Fruit fly (Drosophila melanogaster) whole organism, embryonic: ENCODE measurements around the gene CG10031.

Experiments
- Asciz ChIP-seq: fragments of 200-800 bp; sonication (Bioruptor generic); optimal IDR thresholded peaks from 2 replicates; lab custom pipeline; 2017; ENCODE audit warnings: missing biosample characterization, mild to moderate bottlenecking, missing genetic modification characterization, missing genetic modification reagents
- Atf6 ChIP-seq: fragments of 200-800 bp; sonication (Bioruptor generic); IDR thresholded peaks from 2 replicates; pipeline ENCODE4 v1.3.6; 2022; ENCODE audit warnings: missing biosample characterization, missing genetic modification characterization
- CG10209 ChIP-seq: fragments of 200-800 bp; sonication (Bioruptor generic); optimal IDR thresholded peaks from 3 replicates; lab custom pipeline; 2017; ENCODE audit warnings: missing biosample characterization, mild to moderate bottlenecking, missing genetic modification characterization, missing genetic modification reagents
- CG10366 ChIP-seq: fragments of 200-800 bp; sonication (Bioruptor generic); IDR thresholded peaks from 2 replicates; pipeline ENCODE4 v1.3.6; 2022; ENCODE audit warnings: missing biosample characterization, missing genetic modification characterization
- CG11504 ChIP-seq: fragments of 200-800 bp; sonication (Bioruptor generic); optimal IDR thresholded peaks from 3 replicates; lab custom pipeline; 2019; ENCODE audit warnings: missing biosample characterization, mild to moderate bottlenecking, missing genetic modification characterization, moderate library complexity
- CG11560 ChIP-seq: fragments of 200-800 bp; sonication (Bioruptor generic); IDR thresholded peaks from 3 replicates; pipeline ENCODE4 v1.3.6; 2022; ENCODE audit warnings: missing biosample characterization, missing genetic modification characterization
- CG12236 ChIP-seq: fragments of 200-800 bp; sonication (Bioruptor generic); optimal IDR thresholded peaks from 2 replicates; lab custom pipeline; 2016; ENCODE audit warnings: missing biosample characterization, missing genetic modification characterization
- CG15269 ChIP-seq: fragments of 200-800 bp; sonication (Bioruptor generic); optimal IDR thresholded peaks from 2 replicates; lab custom pipeline; 2018; ENCODE audit warnings: missing biosample characterization, mild to moderate bottlenecking, missing genetic modification characterization, moderate library complexity
- CG16813 ChIP-seq: fragments of 200-800 bp; sonication (Bioruptor generic); IDR thresholded peaks from 3 replicates; pipeline ENCODE4 v1.3.6; 2022; ENCODE audit warnings: missing biosample characterization, missing genetic modification characterization; ENCODE audit not compliant: partially characterized antibody
- CG17186 ChIP-seq: fragments of 200-800 bp; sonication (Bioruptor generic); optimal IDR thresholded peaks from 3 replicates; lab custom pipeline; 2017; ENCODE audit warnings: missing biosample characterization, missing genetic modification reagents, missing genetic modification characterization
- CG17385 ChIP-seq: fragments of 200-800 bp; sonication (Bioruptor generic); optimal IDR thresholded peaks from 3 replicates; lab custom pipeline; 2018; ENCODE audit warnings: missing biosample characterization, mild to moderate bottlenecking, missing genetic modification characterization
- CG18764 ChIP-seq: fragments of 200-800 bp; sonication (Bioruptor generic); optimal IDR thresholded peaks from 3 replicates; lab custom pipeline; 2016; ENCODE audit warnings: missing biosample characterization, missing genetic modification characterization
- CG2120 ChIP-seq: fragments of 200-800 bp; sonication (Bioruptor generic); optimal IDR thresholded peaks from 3 replicates; lab custom pipeline; 2016; ENCODE audit warnings: missing biosample characterization, missing genetic modification characterization
- CG2678 ChIP-seq: fragments of 200-800 bp; sonication (Bioruptor generic); optimal IDR thresholded peaks from 3 replicates; lab custom pipeline; 2019; ENCODE audit warnings: missing biosample characterization, mild to moderate bottlenecking, missing genetic modification characterization, moderate library complexity
- CG30403 ChIP-seq: fragments of 200-800 bp; sonication (Bioruptor generic); optimal IDR thresholded peaks from 3 replicates; lab custom pipeline; 2016; ENCODE audit warnings: missing biosample characterization, missing genetic modification characterization
- CG4282 ChIP-seq: fragments of 200-800 bp; sonication (Bioruptor generic); optimal IDR thresholded peaks from 2 replicates; lab custom pipeline; 2016; ENCODE audit warnings: missing biosample characterization, missing genetic modification characterization
- CG4820 ChIP-seq: fragments of 200-800 bp; sonication (Bioruptor generic); optimal IDR thresholded peaks from 3 replicates; lab custom pipeline; 2016; ENCODE audit warnings: missing biosample characterization, missing genetic modification characterization
- CG6683 ChIP-seq: fragments of 200-800 bp; sonication (Bioruptor generic); optimal IDR thresholded peaks from 2 replicates; lab custom pipeline; 2017; ENCODE audit warnings: missing biosample characterization, mild to moderate bottlenecking, missing genetic modification characterization, missing genetic modification reagents
- CG9797 ChIP-seq: fragments of 200-800 bp; sonication (Bioruptor generic); optimal IDR thresholded peaks from 3 replicates; lab custom pipeline; 2018; ENCODE audit warnings: missing biosample characterization, mild to moderate bottlenecking, missing genetic modification characterization
- CkIIα-i1 ChIP-seq: fragments of 200-800 bp; sonication (Bioruptor generic); IDR thresholded peaks from 2 replicates; pipeline ENCODE4 v1.3.6; 2022; ENCODE audit warnings: missing biosample characterization, missing genetic modification characterization
- CoRest ChIP-seq: fragments of 200-800 bp; sonication (Bioruptor generic); optimal IDR thresholded peaks from 3 replicates; lab custom pipeline; 2018; ENCODE audit warnings: missing biosample characterization, mild to moderate bottlenecking, missing genetic modification characterization, moderate library complexity
- Dip3 ChIP-seq: fragments of 200-800 bp; sonication (Bioruptor generic); optimal IDR thresholded peaks from 3 replicates; lab custom pipeline; 2016; ENCODE audit warnings: missing biosample characterization, missing genetic modification characterization
- HmgD ChIP-seq: fragments of 200-800 bp; sonication (Bioruptor generic); optimal IDR thresholded peaks from 3 replicates; lab custom pipeline; 2016; ENCODE audit warnings: missing biosample characterization, missing genetic modification characterization
- MBD-R2 ChIP-seq: fragments of 200-800 bp; sonication (Bioruptor generic); IDR thresholded peaks from 2 replicates; pipeline ENCODE4 v1.3.6; 2022; ENCODE audit warnings: missing biosample characterization, missing genetic modification characterization
- MTF-1 ChIP-seq: fragments of 200-800 bp; sonication (Bioruptor generic); optimal IDR thresholded peaks from 2 replicates; lab custom pipeline; 2018; ENCODE audit warnings: missing biosample characterization, mild to moderate bottlenecking, missing genetic modification characterization, borderline replicate concordance
- Meics ChIP-seq: fragments of 200-800 bp; sonication (Bioruptor generic); optimal IDR thresholded peaks from 2 replicates; lab custom pipeline; 2017; ENCODE audit warnings: missing biosample characterization, mild to moderate bottlenecking, missing genetic modification characterization
- Ptx1 ChIP-seq: fragments of 200-800 bp; sonication (Bioruptor generic); IDR thresholded peaks from 2 replicates; pipeline ENCODE4 v1.3.6; 2022; ENCODE audit warnings: missing biosample characterization, missing genetic modification characterization
- Rfx ChIP-seq: fragments of 200-800 bp; sonication (Bioruptor generic); IDR thresholded peaks from 2 replicates; pipeline ENCODE4 v1.3.6; 2022; ENCODE audit warnings: missing biosample characterization, missing genetic modification characterization
- Sin3A ChIP-seq: fragments of >200 bp; optimal IDR thresholded peaks from 2 replicates; lab custom pipeline; 2018
- Usf ChIP-seq: fragments of 200-800 bp; sonication (Bioruptor generic); optimal IDR thresholded peaks from 2 replicates; lab custom pipeline; 2017; ENCODE audit warnings: missing genotype, missing biosample characterization, missing genetic modification characterization
- Xbp1 ChIP-seq: fragments of 200-800 bp; sonication (Bioruptor generic); optimal IDR thresholded peaks from 3 replicates; lab custom pipeline; 2016; ENCODE audit warnings: missing biosample characterization, mild to moderate bottlenecking, missing genetic modification characterization
- abd-A ChIP-seq: fragments of 200-800 bp; sonication (Bioruptor generic); optimal IDR thresholded peaks from 3 replicates; lab custom pipeline; 2019; ENCODE audit warnings: missing biosample characterization, mild to moderate bottlenecking, missing genetic modification characterization, moderate library complexity
- bcd ChIP-seq: fragments of 200-800 bp; sonication (Bioruptor generic); optimal IDR thresholded peaks from 2 replicates; lab custom pipeline; 2017; ENCODE audit warnings: missing biosample characterization, mild to moderate bottlenecking, missing genetic modification characterization
- esg ChIP-seq: fragments of 200-800 bp; sonication (Bioruptor generic); conservative IDR thresholded peaks from 2 replicates; pipeline ENCODE4 v1.3.6; 2022; ENCODE audit warnings: missing biosample characterization, missing genetic modification characterization
- h ChIP-seq: fragments of >200 bp; optimal IDR thresholded peaks from 2 replicates; lab custom pipeline; 2017
- hbn ChIP-seq: fragments of 200-800 bp; sonication (Bioruptor generic); IDR thresholded peaks from 2 replicates; pipeline ENCODE4 v1.3.6; 2022; ENCODE audit warnings: missing biosample characterization, missing genetic modification characterization; ENCODE audit not compliant: partially characterized antibody
- jing ChIP-seq: fragments of 200-800 bp; sonication (Bioruptor generic); optimal IDR thresholded peaks from 2 replicates; lab custom pipeline; 2018; ENCODE audit warnings: missing biosample characterization, mild to moderate bottlenecking, missing genetic modification characterization
- kah ChIP-seq: fragments of 200-800 bp; sonication (Bioruptor generic); optimal IDR thresholded peaks from 2 replicates; lab custom pipeline; 2018; ENCODE audit warnings: missing biosample characterization, mild to moderate bottlenecking, missing genetic modification characterization
- klu ChIP-seq: fragments of 200-800 bp; sonication (Bioruptor generic); IDR thresholded peaks from 2 replicates; pipeline ENCODE4 v1.3.6; 2022; ENCODE audit warnings: missing biosample characterization, missing genetic modification characterization
- lab ChIP-seq: fragments of 200-800 bp; sonication (Bioruptor generic); optimal IDR thresholded peaks from 3 replicates; lab custom pipeline; 2017; ENCODE audit warnings: missing biosample characterization, missing genetic modification characterization, mild to moderate bottlenecking, moderate library complexity, missing genetic modification reagents
- lmd ChIP-seq: fragments of 200-800 bp; sonication (Bioruptor generic); IDR thresholded peaks from 2 replicates; pipeline ENCODE4 v1.3.6; 2022; ENCODE audit warnings: missing biosample characterization, missing genetic modification characterization
- nom ChIP-seq: fragments of 200-800 bp; sonication (Bioruptor generic); optimal IDR thresholded peaks from 2 replicates; lab custom pipeline; 2017; ENCODE audit warnings: missing biosample characterization, missing genetic modification characterization, mild to moderate bottlenecking, moderate library complexity, missing genetic modification reagents
- pan ChIP-seq, 4 experiments: fragments of >200 bp in 3 of 4; fragments of 200-800 bp in 1 of 4; sonication (Bioruptor generic) in 1 of 4; optimal IDR thresholded peaks in 3 of 4; IDR thresholded peaks in 1 of 4; 2 replicates each; pipeline versions ENCODE4 v1.3.6 to Lab custom; 2017 to 2022; ENCODE audit warnings: missing biosample characterization in 2 of 4, missing genetic modification characterization in 2 of 4, mixed read lengths in 1 of 4
- phol ChIP-seq: fragments of 200-800 bp; sonication (Bioruptor generic); optimal IDR thresholded peaks from 3 replicates; lab custom pipeline; 2018; ENCODE audit warnings: missing biosample characterization, mild to moderate bottlenecking, missing genetic modification characterization, moderate library complexity
- pita ChIP-seq: fragments of 200-800 bp; sonication (Bioruptor generic); optimal IDR thresholded peaks from 2 replicates; lab custom pipeline; 2017; ENCODE audit warnings: missing biosample characterization, mild to moderate bottlenecking, missing genetic modification characterization
- sc ChIP-seq, 3 experiments: fragments of >200 bp in 2 of 3; fragments of 200-800 bp in 1 of 3; sonication (Bioruptor generic) in 1 of 3; optimal IDR thresholded peaks; 2 replicates in 2 of 3; 3 replicates in 1 of 3; lab custom pipeline; 2017; ENCODE audit warnings: mild to moderate bottlenecking in 1 of 3, missing biosample characterization in 1 of 3, missing genetic modification characterization in 1 of 3, missing genetic modification reagents in 1 of 3
- schlank ChIP-seq: fragments of 200-800 bp; sonication (Bioruptor generic); optimal IDR thresholded peaks from 2 replicates; lab custom pipeline; 2018; ENCODE audit warnings: missing biosample characterization, mild to moderate bottlenecking, missing genetic modification characterization
- sens ChIP-seq: fragments of 200-800 bp; sonication (Bioruptor generic); peaks from one replicate; lab custom pipeline; 2016; ENCODE audit warnings: missing biosample characterization, missing genetic modification characterization
- sna ChIP-seq: fragments of 200-800 bp; sonication (Bioruptor generic); IDR thresholded peaks from 2 replicates; pipeline ENCODE4 v1.3.6; 2022; ENCODE audit warnings: missing biosample characterization, missing genetic modification characterization; ENCODE audit not compliant: partially characterized antibody
- sr ChIP-seq: fragments of 200-800 bp; sonication (Bioruptor generic); IDR thresholded peaks from 3 replicates; pipeline ENCODE4 v1.3.6; 2022; ENCODE audit warnings: missing biosample characterization, missing genetic modification characterization
- wor ChIP-seq: fragments of 200-800 bp; sonication (Bioruptor generic); IDR thresholded peaks from 2 replicates; pipeline ENCODE4 v1.3.6; 2022; ENCODE audit warnings: missing biosample characterization, missing genetic modification characterization

Gene CG10031

DNA sequence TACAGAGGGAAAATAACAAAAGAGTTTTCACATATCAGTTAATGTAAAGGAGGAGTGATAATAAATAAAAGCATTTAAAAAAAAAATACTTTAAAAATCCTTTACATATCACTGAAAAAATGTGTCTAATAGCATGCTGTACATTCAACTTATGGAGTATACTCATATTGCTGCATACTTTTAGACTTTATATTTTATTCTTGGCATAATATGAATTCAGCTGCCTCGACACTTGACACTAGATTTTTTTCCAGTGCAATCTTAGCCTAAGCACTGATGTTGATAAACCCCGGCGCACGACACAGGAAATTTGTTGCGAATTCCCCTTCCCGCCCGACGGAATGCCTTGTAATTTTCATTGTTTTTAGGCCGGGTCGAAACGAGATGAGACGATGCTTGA, 41.6 kb upstream of the CG10031 start (continued):
- TF ChIP-seq CG17385 (GFP tag; lab: Kevin White, UChicago) = peak; percentile 20
- TF ChIP-seq h = no peak
- no peak for TF ChIP-seq sr (GFP tag; lab: Robert Waterston, UW)
- TF ChIP-seq CG15269 (tag; lab: Kevin White, UChicago) = peak; percentile 29
- peak; percentile 7 for TF ChIP-seq CG30403
- TF ChIP-seq CG4282 = no peak
- no peak for TF ChIP-seq CG9797 (GFP tag; lab: Kevin White, UChicago)
- no peak for TF ChIP-seq CG12236 (GFP tag; lab: Kevin White, UChicago)
- no peak for TF ChIP-seq CG17186 (GFP tag; lab: Kevin White, UChicago)
- TF ChIP-seq lab = peak; percentile 62
- TF ChIP-seq CG6683 (GFP tag; lab: Kevin White, UChicago) = no peak
- TF ChIP-seq CG11504 (tag; lab: Kevin White, UChicago) = peak; percentile 51
- no peak for TF ChIP-seq CG10366 (GFP tag; lab: Robert Waterston, UW)
- no peak for TF ChIP-seq nom (GFP tag; lab: Kevin White, UChicago)
- no peak for TF ChIP-seq sc (optimal IDR thresholded peaks at IDR 0.05; lab: Kevin White, UChicago)
- no peak for TF ChIP-seq sc (GFP tag; optimal IDR thresholded peaks at IDR 0.05; lab: Kevin White, UChicago)
- no peak for TF ChIP-seq CG16813
- TF ChIP-seq Sin3A = no peak
- peak; percentile 12 for TF ChIP-seq phol (tag; lab: Kevin White, UChicago)
- TF ChIP-seq sna (GFP tag; lab: Robert Waterston, UW) = no peak
- no peak for TF ChIP-seq MTF-1 (GFP tag; lab: Kevin White, UChicago)
- TF ChIP-seq abd-A (tag; lab: Kevin White, UChicago) = peak; percentile 25
- TF ChIP-seq Meics (GFP tag; lab: Kevin White, UChicago) = peak; percentile 37
- TF ChIP-seq CoRest (tag; lab: Kevin White, UChicago) = peak; percentile 12
- no peak for TF ChIP-seq pita (GFP tag; lab: Kevin White, UChicago)
- TF ChIP-seq lmd (GFP tag; lab: Robert Waterston, UW) = peak; percentile 11; the same call in 1 of the 2 replicates
- no peak for TF ChIP-seq MBD-R2 (GFP tag; lab: Robert Waterston, UW)
- TF ChIP-seq HmgD (GFP tag; lab: Kevin White, UChicago) = no peak
- no peak for TF ChIP-seq CG18764
- TF ChIP-seq bcd (GFP tag; lab: Kevin White, UChicago) = no peak
- no peak for TF ChIP-seq Dip3 (GFP tag; lab: Kevin White, UChicago)
- TF ChIP-seq pan (optimal IDR thresholded peaks at IDR 0.05; lab: Kevin White, UChicago) = no peak
- TF ChIP-seq pan (GFP tag; optimal IDR thresholded peaks at IDR 0.05 in 1 of 2, IDR thresholded peaks at IDR 0.05 in 1 of 2) = no peak
- peak; percentile 50 for TF ChIP-seq sens (GFP tag; lab: Kevin White, UChicago)
- no peak for TF ChIP-seq hbn
- no peak for TF ChIP-seq jing (GFP tag; lab: Kevin White, UChicago)
- no peak for TF ChIP-seq esg (GFP tag; lab: Robert Waterston, UW)
- TF ChIP-seq CG2678 (tag; lab: Kevin White, UChicago) = peak; percentile 62
- TF ChIP-seq schlank (tag; lab: Kevin White, UChicago) = no peak
- 0 out of 2 replicates have a peak, but pooled peaks have one; percentile 22 for TF ChIP-seq Atf6 (GFP tag; lab: Robert Waterston, UW)
- TF ChIP-seq CG4820 = no peak
- TF ChIP-seq wor = no peak
- no peak for TF ChIP-seq klu (GFP tag; lab: Robert Waterston, UW)
- TF ChIP-seq CkIIα-i1 = no peak
- TF ChIP-seq CG11560 = no peak
- TF ChIP-seq Usf (GFP tag; lab: Kevin White, UChicago) = no peak
- peak; percentile 12 for TF ChIP-seq Asciz (GFP tag; lab: Kevin White, UChicago)
- peak; percentile 36 for TF ChIP-seq Ptx1 (GFP tag; lab: Robert Waterston, UW)
- TF ChIP-seq Xbp1 (GFP tag; lab: Kevin White, UChicago) = peak; percentile 17
- TF ChIP-seq Rfx (GFP tag; lab: Robert Waterston, UW) = peak; percentile 25
- no peak for TF ChIP-seq kah (GFP tag; lab: Kevin White, UChicago)
- TF ChIP-seq CG2120 = peak; percentile 50
- TF ChIP-seq CG10209 = no peak
